Worm (Caenorhabditis elegans): Measurements from ENCODE around the gene srv-26.
A peak's percentile ranks its signal among the peaks of the same experiment; 100 is the strongest.

srv-26 gene

DNA sequence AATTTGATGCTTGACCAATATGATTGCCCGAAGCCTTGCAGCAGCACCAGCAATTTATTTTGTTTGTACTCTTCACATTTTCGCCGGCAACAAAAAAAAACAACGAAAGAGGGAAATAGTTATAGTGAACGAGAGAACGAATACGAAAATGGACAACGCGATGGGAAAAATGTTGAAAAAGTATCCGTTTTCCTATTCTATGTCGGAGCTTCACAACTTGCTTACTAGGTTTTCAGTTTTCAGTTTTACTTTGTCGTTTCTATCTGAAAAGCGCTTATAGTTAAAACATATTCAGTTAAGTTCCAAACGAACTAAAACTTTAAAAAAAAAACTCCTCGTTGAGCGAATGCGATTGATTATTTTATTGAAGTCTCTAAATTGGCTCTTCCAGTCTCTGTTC lies 26.5 kb upstream of the srv-26 start:
- TF ChIP-seq hmg-1.1 (GFP tag; IDR thresholded peaks at IDR 0.05) (no peak), unc-62 (GFP tag; optimal IDR thresholded peaks at IDR 0.05 in 1 of 2) (peak in 1 of 2 experiments; percentile 94), unc-62 (tag; optimal IDR thresholded peaks at IDR 0.05) (no peak)

DNA sequence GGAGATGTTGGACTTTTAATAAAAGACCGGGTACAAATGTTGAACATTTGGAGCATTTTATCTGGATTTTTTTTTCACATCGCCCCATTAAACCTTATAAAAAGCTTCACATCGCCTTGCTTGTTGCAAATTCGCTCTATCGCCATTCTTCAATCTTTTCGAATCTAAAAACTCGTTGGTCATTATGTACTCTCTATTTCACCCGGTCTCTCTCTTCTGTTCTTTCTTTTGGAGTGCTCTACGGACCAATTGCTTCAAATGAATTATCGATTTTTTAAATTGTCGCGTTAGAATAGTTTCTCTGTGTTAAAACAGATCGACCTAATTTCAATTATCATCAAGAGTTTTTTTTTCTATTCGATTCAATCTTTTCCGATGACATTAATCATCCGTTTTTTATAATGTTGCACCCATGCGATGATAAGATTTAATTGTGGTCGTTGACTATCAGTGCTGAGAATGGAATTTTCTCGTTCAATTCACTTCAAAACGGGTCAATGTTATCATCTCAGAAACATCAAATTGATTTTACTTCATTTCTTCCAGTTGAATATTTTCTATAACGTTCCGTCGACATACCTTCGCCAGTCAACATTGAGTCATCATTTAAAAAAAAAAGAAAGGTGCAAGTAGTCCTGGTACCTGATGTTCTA lies 25.8 kb upstream of the srv-26 start:
- TF ChIP-seq lim-7 (GFP tag; IDR thresholded peaks at IDR 0.05) (no peak), hif-1 (tag; optimal IDR thresholded peaks at IDR 0.05) (no peak), ctbp-1 (GFP tag; IDR thresholded peaks at IDR 0.05) (no peak), nhr-102 (tag; optimal IDR thresholded peaks at IDR 0.05) (no peak), daf-16 (GFP tag; optimal IDR thresholded peaks at IDR 0.05) (no peak), daf-16 (tag; optimal IDR thresholded peaks at IDR 0.05) (peak; percentile 59), aha-1 (tag) (no peak), nhr-11 (tag; optimal IDR thresholded peaks at IDR 0.05) (no peak), dmd-8 (GFP tag; IDR thresholded peaks at IDR 0.05) (no peak), jun-1 (tag; optimal IDR thresholded peaks at IDR 0.05) (no peak), ceh-32 (tag; optimal IDR thresholded peaks at IDR 0.05; ENCODE audit: poor library complexity) (no peak), madf-9 (GFP tag; conservative IDR thresholded peaks at IDR 0.05) (no peak), saeg-2 (GFP tag; IDR thresholded peaks at IDR 0.05) (no peak), vab-7 (GFP tag; IDR thresholded peaks at IDR 0.05) (no peak), fos-1 (tag; optimal IDR thresholded peaks at IDR 0.05) (no peak), spr-3 (GFP tag; optimal IDR thresholded peaks at IDR 0.05) (no peak), F44E2.7 (GFP tag; IDR thresholded peaks at IDR 0.05) (no peak), ceh-44 (GFP tag; IDR thresholded peaks at IDR 0.05) (no peak), nhr-28 (tag; optimal IDR thresholded peaks at IDR 0.05) (peak; percentile 64), dve-1 (tag; optimal IDR thresholded peaks at IDR 0.05; ENCODE audit: insufficient read depth) (peak; percentile 38), dmd-9 (GFP tag; IDR thresholded peaks at IDR 0.05) (no peak), daf-8 (GFP tag; IDR thresholded peaks at IDR 0.05) (no peak), unc-62 (GFP tag; optimal IDR thresholded peaks at IDR 0.05 in 1 of 2) (no peak), unc-62 (tag; optimal IDR thresholded peaks at IDR 0.05) (no peak), F49E8.2 (tag; optimal IDR thresholded peaks at IDR 0.05; ENCODE audit: borderline replicate concordance) (no peak), gei-8 (GFP tag; optimal IDR thresholded peaks at IDR 0.05) (no peak), hmg-1.1 (GFP tag; IDR thresholded peaks at IDR 0.05) (no peak), zip-2 (tag; optimal IDR thresholded peaks at IDR 0.05) (no peak), egl-27 (tag; optimal IDR thresholded peaks at IDR 0.05) (no peak), zfp-3 (GFP tag; conservative IDR thresholded peaks at IDR 0.05) (no peak), ztf-7 (tag; optimal IDR thresholded peaks at IDR 0.05) (no peak), ama-1 (optimal IDR thresholded peaks at IDR 0.05) (no peak), mxl-3 (GFP tag; optimal IDR thresholded peaks at IDR 0.05) (no peak), R02D3.7 (tag; optimal IDR thresholded peaks at IDR 0.05) (no peak), set-16 (GFP tag; IDR thresholded peaks at IDR 0.05) (no peak), Y48G9A.11 (GFP tag; IDR thresholded peaks at IDR 0.05) (no peak), rbr-2 (tag; optimal IDR thresholded peaks at IDR 0.05) (no peak), nhr-76 (tag; optimal IDR thresholded peaks at IDR 0.05) (no peak), skn-1 (tag; optimal IDR thresholded peaks at IDR 0.05) (no peak), lin-13 (GFP tag; optimal IDR thresholded peaks at IDR 0.05) (no peak), nhr-25 (tag; optimal IDR thresholded peaks at IDR 0.05; ENCODE audit: borderline replicate concordance, insufficient read depth) (no peak), Y5F2A.4 (GFP tag; optimal IDR thresholded peaks at IDR 0.05) (no peak), nhr-77 (tag; optimal IDR thresholded peaks at IDR 0.05) (no peak), ZK337.2 (GFP tag; IDR thresholded peaks at IDR 0.05) (no peak), ceh-62 (tag; optimal IDR thresholded peaks at IDR 0.05) (no peak), ZK546.5 (tag; optimal IDR thresholded peaks at IDR 0.05) (no peak), ztf-11 (tag; optimal IDR thresholded peaks at IDR 0.05) (no peak), duxl-1 (tag; optimal IDR thresholded peaks at IDR 0.05; ENCODE audit: poor library complexity) (no peak), php-3 (GFP tag; IDR thresholded peaks at IDR 0.05) (no peak), attf-4 (tag; optimal IDR thresholded peaks at IDR 0.05) (no peak)

Measured in whole organism, L4 larva.